Worm (Caenorhabditis elegans) whole organism, L4 larva: ENCODE data around the gene srw-41.

ENCODE experiments used
- F10B5.3 ChIP-seq: sonication (generic microtip); optimal IDR thresholded peaks from 2 replicates; lab custom pipeline; 2016; ENCODE audit warnings: mild to moderate bottlenecking, missing genetic modification characterization, missing compliant biosample characterization
- F26F4.8 ChIP-seq: fragments of 200-800 bp; sonication (Bioruptor generic); conservative IDR thresholded peaks from 2 replicates; pipeline ENCODE4 v1.3.6; 2022; ENCODE audit warnings: missing genetic modification characterization, missing compliant biosample characterization
- F49E8.2 ChIP-seq: sonication (generic microtip); optimal IDR thresholded peaks from 2 replicates; lab custom pipeline; 2016; ENCODE audit warnings: missing compliant biosample characterization, mild to moderate bottlenecking, missing genetic modification characterization, borderline replicate concordance
- Y5F2A.4 ChIP-seq: fragments of 200-800 bp; sonication (Bioruptor generic); optimal IDR thresholded peaks from 2 replicates; lab custom pipeline; 2018; ENCODE audit warnings: mild to moderate bottlenecking, missing genetic modification characterization, missing compliant biosample characterization
- aha-1 ChIP-seq: fragments of 150-350 bp; peaks from one replicate; lab custom pipeline; 2014; ENCODE audit warnings: missing biosample characterization, missing genetic modification characterization
- aly-2 ChIP-seq: sonication (generic microtip); optimal IDR thresholded peaks from 2 replicates; lab custom pipeline; 2018; ENCODE audit warnings: missing biosample characterization, missing genetic modification characterization
- ceh-44 ChIP-seq: fragments of 200-800 bp; sonication (Bioruptor generic); IDR thresholded peaks from 2 replicates; pipeline ENCODE4 v1.3.6; 2022; ENCODE audit warnings: missing genetic modification reagents, missing genetic modification characterization, missing compliant biosample characterization
- ceh-62 ChIP-seq: sonication (generic microtip); optimal IDR thresholded peaks from 2 replicates; lab custom pipeline; 2017; ENCODE audit warnings: missing biosample characterization, missing genetic modification characterization
- ces-1 ChIP-seq: fragments of 150-350 bp; sonication (generic microtip); optimal IDR thresholded peaks from 4 replicates; lab custom pipeline; 2014; ENCODE audit warnings: missing biosample characterization, missing genetic modification reagents, missing genetic modification characterization
- cey-2 ChIP-seq: sonication (generic microtip); optimal IDR thresholded peaks from 3 replicates; lab custom pipeline; 2017; ENCODE audit warnings: missing genetic modification characterization, mild to moderate bottlenecking, missing compliant biosample characterization, antibody characterized with exemption, borderline replicate concordance; ENCODE audit not compliant: insufficient read depth
- egl-27 ChIP-seq: sonication (generic microtip); optimal IDR thresholded peaks from 3 replicates; lab custom pipeline; 2017; ENCODE audit warnings: missing biosample characterization, missing genetic modification reagents, missing genetic modification characterization
- fkh-10 ChIP-seq: fragments of 150-350 bp; optimal IDR thresholded peaks from 2 replicates; lab custom pipeline; 2014; ENCODE audit warnings: missing biosample characterization, missing genetic modification reagents, missing genetic modification characterization
- hif-1 ChIP-seq, 2 experiments: sonication (generic microtip); optimal IDR thresholded peaks; 2 replicates each; lab custom pipeline; 2016 to 2017; ENCODE audit warnings: missing compliant biosample characterization in 2 of 2, missing genetic modification characterization in 2 of 2, missing genetic modification reagents in 2 of 2, missing genotype in 2 of 2, mild to moderate bottlenecking in 1 of 2
- hmg-1.1 ChIP-seq: fragments of 200-800 bp; sonication (Bioruptor generic); IDR thresholded peaks from 2 replicates; pipeline ENCODE4 v1.3.6; 2022; ENCODE audit warnings: missing genetic modification reagents, missing genetic modification characterization, missing compliant biosample characterization
- lim-7 ChIP-seq: fragments of 200-800 bp; sonication (Bioruptor generic); IDR thresholded peaks from 2 replicates; pipeline ENCODE4 v1.3.6; 2022; ENCODE audit warnings: missing genetic modification characterization, missing compliant biosample characterization
- lin-1 ChIP-seq: fragments of 200-800 bp; sonication (Bioruptor generic); IDR thresholded peaks from 2 replicates; pipeline ENCODE4 v1.3.6; 2022; ENCODE audit warnings: missing genetic modification reagents, missing genetic modification characterization, missing compliant biosample characterization
- lin-29 ChIP-seq: fragments of 200-800 bp; sonication (Bioruptor generic); IDR thresholded peaks from 2 replicates; pipeline ENCODE4 v1.3.6; 2022; ENCODE audit warnings: missing genetic modification reagents, missing genetic modification characterization, missing compliant biosample characterization
- lin-39 ChIP-seq: fragments of 150-350 bp; optimal IDR thresholded peaks from 2 replicates; lab custom pipeline; 2014; ENCODE audit warnings: missing biosample characterization, missing genetic modification reagents, missing genetic modification characterization
- lir-3 ChIP-seq: sonication (generic microtip); optimal IDR thresholded peaks from 2 replicates; lab custom pipeline; 2016; ENCODE audit warnings: mild to moderate bottlenecking, missing genetic modification characterization, missing compliant biosample characterization
- madf-5 ChIP-seq, 2 experiments: fragments of 200-800 bp; sonication (Bioruptor generic); IDR thresholded peaks; 2 replicates each; pipeline ENCODE4 v1.3.6; 2022; ENCODE audit warnings: missing compliant biosample characterization in 2 of 2, missing genetic modification characterization in 2 of 2
- nhr-28 ChIP-seq: fragments of 150-350 bp; optimal IDR thresholded peaks from 2 replicates; lab custom pipeline; 2014; ENCODE audit warnings: missing biosample characterization, missing genetic modification characterization
- nhr-48 ChIP-seq: sonication (generic microtip); optimal IDR thresholded peaks from 2 replicates; lab custom pipeline; 2016; ENCODE audit warnings: mild to moderate bottlenecking, missing genetic modification characterization, missing compliant biosample characterization
- pqm-1 ChIP-seq: sonication (generic microtip); optimal IDR thresholded peaks from 2 replicates; lab custom pipeline; 2017; ENCODE audit warnings: missing biosample characterization, missing genetic modification characterization
- rbr-2 ChIP-seq: sonication (generic microtip); optimal IDR thresholded peaks from 2 replicates; lab custom pipeline; 2016; ENCODE audit warnings: missing genotype, missing genetic modification characterization, missing compliant biosample characterization
- skn-1 ChIP-seq: fragments of 150-350 bp; optimal IDR thresholded peaks from 2 replicates; lab custom pipeline; 2014; ENCODE audit warnings: missing biosample characterization, missing genetic modification characterization
- snpc-4 ChIP-seq: fragments of 150-350 bp; optimal IDR thresholded peaks from 2 replicates; lab custom pipeline; 2014; ENCODE audit warnings: missing biosample characterization, missing genetic modification characterization
- unc-62 ChIP-seq, 3 experiments: fragments of 150-350 bp in 1 of 3; sonication (generic microtip); optimal IDR thresholded peaks in 2 of 3; peaks in 1 of 3; 1 replicate in 1 of 3; 2 replicates in 2 of 3; lab custom pipeline; 2014 to 2017; ENCODE audit warnings: missing biosample characterization in 3 of 3, missing genetic modification characterization in 3 of 3, missing genetic modification reagents in 3 of 3, missing genotype in 1 of 3
- vab-7 ChIP-seq: fragments of 200-800 bp; sonication (Bioruptor generic); IDR thresholded peaks from 2 replicates; pipeline ENCODE4 v1.3.6; 2022; ENCODE audit warnings: missing genetic modification reagents, missing genetic modification characterization, missing compliant biosample characterization

srw-41 gene

DNA sequence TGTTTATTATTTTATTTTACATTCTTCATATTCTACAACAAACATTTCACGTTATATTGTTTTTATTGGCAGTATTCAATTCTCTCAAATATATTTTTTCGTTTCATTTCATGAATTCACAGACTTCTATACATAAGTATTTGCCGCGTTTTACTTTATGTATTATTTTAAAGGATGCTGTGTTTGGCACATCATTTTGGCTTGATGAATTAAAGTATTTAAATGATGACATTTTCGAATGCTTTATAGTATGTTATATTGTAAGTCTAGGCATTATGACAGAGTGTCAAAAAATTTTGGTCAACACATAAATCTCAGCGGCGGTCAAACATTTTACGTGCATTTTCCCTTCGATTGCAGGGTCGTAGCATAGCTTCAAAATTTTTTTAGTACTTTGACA, 1.8 kb upstream of the srw-41 start:
- TF ChIP-seq F10B5.3 (no peak), aha-1 (tag; lab: Kevin White, UChicago) (peak; percentile 71)

DNA sequence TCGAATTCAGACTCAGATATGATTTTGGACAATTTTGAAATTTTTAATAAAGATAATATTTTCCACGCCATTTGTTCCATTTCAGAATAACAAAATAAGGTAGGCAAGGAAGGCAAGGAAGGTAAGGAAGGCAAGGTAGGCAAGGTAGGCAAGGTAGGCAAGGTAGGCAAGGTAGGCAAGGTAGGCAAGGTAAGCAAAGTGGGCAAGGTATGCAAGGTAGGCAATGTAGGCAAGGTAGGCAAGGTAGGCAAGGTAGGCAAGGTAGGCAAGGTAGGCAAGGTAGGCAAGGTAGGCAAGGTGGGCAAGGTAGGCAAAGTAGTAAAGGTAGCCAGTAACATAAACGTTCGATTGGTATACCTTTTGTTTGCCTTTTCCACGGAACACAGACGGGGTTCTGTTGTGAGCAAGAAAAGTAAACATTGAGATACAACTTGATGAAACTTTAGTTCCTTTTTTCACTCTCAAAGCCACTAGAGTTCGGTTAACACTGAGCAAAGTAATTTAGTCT, 2.5 kb downstream of the srw-41 start, which contains the start of gene Y70C5C.1:
Gene Y70C5C.1 (plus strand): TSS at position 458 of the 508 bp plus-strand sequence.
- TF ChIP-seq fkh-10 (GFP tag; lab: Kevin White, UChicago) (no peak), cey-2 (tag; lab: Kevin White, UChicago) (no peak), lir-3 (no peak), pqm-1 (no peak), lin-29 (GFP tag; lab: Robert Waterston, UW) (no peak), lim-7 (GFP tag; lab: Robert Waterston, UW) (no peak)

DNA sequence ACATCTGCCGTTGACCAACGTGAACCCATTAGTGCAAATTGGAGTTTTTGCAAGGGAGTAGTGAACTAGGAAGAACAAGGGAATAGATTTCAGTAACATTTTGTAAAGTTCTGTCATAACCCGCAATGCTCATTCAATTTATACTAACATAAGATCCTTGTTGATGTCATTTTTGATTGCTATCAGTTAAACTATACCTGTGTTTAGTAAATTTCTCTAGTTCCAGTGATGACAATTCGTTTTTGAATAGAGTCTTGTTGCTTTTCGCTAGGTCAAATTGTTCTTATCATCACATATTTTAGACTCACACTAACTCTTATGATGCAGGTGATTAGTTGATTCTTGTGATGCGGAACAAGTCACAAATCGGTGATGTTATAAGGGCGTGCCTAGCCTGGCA, 9.3 kb downstream of the srw-41 start, which contains the start of gene clec-9:
Gene clec-9 (minus strand): TSS at position 101 of the 400 bp plus-strand sequence.
- TF ChIP-seq nhr-28 (tag; lab: Kevin White, UChicago) (no peak), madf-5 (GFP tag; IDR thresholded peaks at IDR 0.05; lab: Robert Waterston, UW) (no peak), F49E8.2 (tag; lab: Kevin White, UChicago) (no peak), F26F4.8 (no peak), snpc-4 (tag; lab: Kevin White, UChicago) (no peak), hmg-1.1 (GFP tag; lab: Robert Waterston, UW) (no peak), ceh-44 (GFP tag; lab: Robert Waterston, UW) (no peak), egl-27 (no peak), Y5F2A.4 (no peak), nhr-48 (tag; lab: Kevin White, UChicago) (no peak), vab-7 (GFP tag; lab: Robert Waterston, UW) (no peak), ces-1 (GFP tag; lab: Kevin White, UChicago) (no peak), skn-1 (tag; lab: Kevin White, UChicago) (no peak), rbr-2 (tag; lab: Kevin White, UChicago) (no peak), lin-1 (GFP tag; lab: Robert Waterston, UW) (no peak), unc-62 (GFP tag; optimal IDR thresholded peaks at IDR 0.05 in 1 of 2; lab: Kevin White, UChicago) (no peak), unc-62 (tag; optimal IDR thresholded peaks at IDR 0.05; lab: Kevin White, UChicago) (no peak), ceh-62 (tag; lab: Kevin White, UChicago) (no peak), hif-1 (tag; optimal IDR thresholded peaks at IDR 0.05; lab: Kevin White, UChicago) (no peak)
- TF ChIP-seq, all 104 proteins: peak for 0

DNA sequence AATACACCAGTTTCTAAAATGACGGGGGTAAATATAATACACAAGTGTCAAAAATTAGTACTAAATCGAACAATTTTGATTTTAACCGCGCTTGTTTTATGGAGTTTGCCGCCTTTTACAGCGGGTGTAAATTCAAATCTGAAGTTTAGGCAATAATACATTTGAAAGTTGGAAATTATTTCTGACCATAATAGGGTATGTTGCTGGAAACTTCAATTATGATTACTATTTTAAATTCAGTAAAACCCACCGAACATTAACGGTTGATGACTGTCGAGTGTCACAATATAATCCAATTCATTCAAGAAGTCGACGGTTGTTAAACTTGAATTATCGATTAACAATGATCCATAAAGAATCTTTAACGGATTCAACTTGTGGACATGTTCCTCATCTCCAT, 16.5 kb downstream of the srw-41 start:
- TF ChIP-seq aha-1 (tag; lab: Kevin White, UChicago) (peak; percentile 22), unc-62 (GFP tag; optimal IDR thresholded peaks at IDR 0.05 in 1 of 2; lab: Kevin White, UChicago) (peak in 1 of 2 experiments; percentile 93), unc-62 (tag; optimal IDR thresholded peaks at IDR 0.05; lab: Kevin White, UChicago) (no peak), ceh-62 (tag; lab: Kevin White, UChicago) (no peak)

ce11 chrV:16716574-16716973, 19.3 kb downstream of the srw-41 start, which contains the start of gene srh-137:
srh-137 (minus strand) TSS chrV:16716674.
- TF ChIP-seq aly-2 (tag; lab: Kevin White, UChicago): no peak

- TF ChIP-seq unc-62 (GFP tag; optimal IDR thresholded peaks at IDR 0.05 in 1 of 2; lab: Kevin White, UChicago) (peak in 1 of 2 experiments; percentile 90), unc-62 (tag; optimal IDR thresholded peaks at IDR 0.05; lab: Kevin White, UChicago) (no peak), lin-39 (tag; lab: Kevin White, UChicago) (no peak)
These were observed 26.5 kb downstream of the srw-41 start, which contains the start of gene nhr-112 for ce11 chrV:16723744-16724143. nhr-112 (minus strand) TSS chrV:16723844.
